Fruit fly (Drosophila melanogaster): ENCODE measurements around the gene CG4045.
A peak's percentile ranks its signal among the peaks of the same experiment; 100 is the strongest.

The CG4045 gene

dm6 chrX:2070708-2071063, 5.0 kb downstream of the CG4045 start (continued):
- no peak for TF ChIP-seq tio (GFP tag; optimal IDR thresholded peaks at IDR 0.05)
- no peak for TF ChIP-seq Lpt (GFP tag; optimal IDR thresholded peaks at IDR 0.05)
- TF ChIP-seq ssp (GFP tag; IDR thresholded peaks at IDR 0.05), result peak; percentile 51; the same call in 1 of the 2 replicates
- peak; percentile 69 for TF ChIP-seq CG14014 (GFP tag; IDR thresholded peaks at IDR 0.05)
- no peak for TF ChIP-seq Adf1 (GFP tag; IDR thresholded peaks at IDR 0.05)
- peak; percentile 52 for TF ChIP-seq NfI (GFP tag; optimal IDR thresholded peaks at IDR 0.05)
- TF ChIP-seq gt (GFP tag; IDR thresholded peaks at IDR 0.05), result no peak
- no peak for TF ChIP-seq CG30020 (tag; optimal IDR thresholded peaks at IDR 0.05)
- no peak for TF ChIP-seq CG2889 (GFP tag; IDR thresholded peaks at IDR 0.05)
- TF ChIP-seq D19B (GFP tag; optimal IDR thresholded peaks at IDR 0.05), result peak; percentile 78
- no peak for TF ChIP-seq Opbp (GFP tag; IDR thresholded peaks at IDR 0.05; ENCODE audit: partially characterized antibody)
- peak; percentile 20 for TF ChIP-seq luna (GFP tag; optimal IDR thresholded peaks at IDR 0.05)
- no peak for TF ChIP-seq vfl (GFP tag; optimal IDR thresholded peaks at IDR 0.05)
- no peak for TF ChIP-seq CG1832 (GFP tag; optimal IDR thresholded peaks at IDR 0.05)
- TF ChIP-seq bab2 (GFP tag; optimal IDR thresholded peaks at IDR 0.05), result no peak
- peak; percentile 25; the same call in 1 of the 2 replicates for TF ChIP-seq onecut (GFP tag; IDR thresholded peaks at IDR 0.05)
- TF ChIP-seq scrt (GFP tag; optimal IDR thresholded peaks at IDR 0.05), result peak; percentile 43
- peak; percentile 49; the same call in 1 of the 2 replicates for TF ChIP-seq Rx (GFP tag; IDR thresholded peaks at IDR 0.05)
- no peak for TF ChIP-seq CG10431 (GFP tag; optimal IDR thresholded peaks at IDR 0.05)
- peak; percentile 15 for TF ChIP-seq Xbp1 (GFP tag; optimal IDR thresholded peaks at IDR 0.05)
- TF ChIP-seq ap (GFP tag; IDR thresholded peaks at IDR 0.05), result no peak
- no peak for TF ChIP-seq CG16813 (GFP tag; IDR thresholded peaks at IDR 0.05; ENCODE audit: partially characterized antibody)
- peak; percentile 66 for TF ChIP-seq Taf1 (GFP tag; IDR thresholded peaks at IDR 0.05)
- no peak for TF ChIP-seq pan (optimal IDR thresholded peaks at IDR 0.05)
- peak in 1 of 2 experiments; percentile 74 for TF ChIP-seq pan (GFP tag; optimal IDR thresholded peaks at IDR 0.05 in 1 of 2, IDR thresholded peaks at IDR 0.05 in 1 of 2)
- no peak for TF ChIP-seq ftz-f1 (GFP tag; optimal IDR thresholded peaks at IDR 0.05)
- TF ChIP-seq CG14050 (GFP tag; IDR thresholded peaks at IDR 0.05), result no peak
- peak; percentile 66 for TF ChIP-seq ttk (GFP tag; IDR thresholded peaks at IDR 0.05)
- peak; percentile 69 for TF ChIP-seq sisA (GFP tag; IDR thresholded peaks at IDR 0.05)
- peak; percentile 25 for TF ChIP-seq CG1792 (GFP tag; optimal IDR thresholded peaks at IDR 0.05)
- peak; percentile 11; the same call in 1 of the 3 replicates for TF ChIP-seq jigr1 (GFP tag; IDR thresholded peaks at IDR 0.05)
- TF ChIP-seq chn (GFP tag; optimal IDR thresholded peaks at IDR 0.05), result peak; percentile 21
- TF ChIP-seq NC2β (GFP tag; optimal IDR thresholded peaks at IDR 0.05), result peak; percentile 27
- TF ChIP-seq row (GFP tag; IDR thresholded peaks at IDR 0.05), result peak; percentile 92
- peak; percentile 53 for TF ChIP-seq CG15479 (GFP tag; optimal IDR thresholded peaks at IDR 0.05)
- peak; percentile 63; the same call in 2 of the 4 replicates for TF ChIP-seq Gug (GFP tag; IDR thresholded peaks at IDR 0.05)
- TF ChIP-seq HmgZ (tag; optimal IDR thresholded peaks at IDR 0.05), result peak; percentile 53
- TF ChIP-seq CG7786 (GFP tag; optimal IDR thresholded peaks at IDR 0.05), result peak; percentile 47
- TF ChIP-seq CG30403 (GFP tag; optimal IDR thresholded peaks at IDR 0.05), result peak; percentile 57
- TF ChIP-seq CG34224 (GFP tag; IDR thresholded peaks at IDR 0.05; ENCODE audit: partially characterized antibody), result no peak
- peak; percentile 33 for TF ChIP-seq Fer2 (tag; optimal IDR thresholded peaks at IDR 0.05)
- TF ChIP-seq CG17612 (GFP tag; IDR thresholded peaks at IDR 0.05), result no peak
- TF ChIP-seq Dad (GFP tag; optimal IDR thresholded peaks at IDR 0.05), result peak; percentile 7
- peak; percentile 12 for TF ChIP-seq CG10654 (GFP tag; optimal IDR thresholded peaks at IDR 0.05)
- TF ChIP-seq cg (GFP tag; optimal IDR thresholded peaks at IDR 0.05), result no peak
- TF ChIP-seq gce (GFP tag; IDR thresholded peaks at IDR 0.05), result peak; percentile 57; the same call in 2 of the 3 replicates
- TF ChIP-seq az2 (GFP tag; optimal IDR thresholded peaks at IDR 0.05), result peak; percentile 13
- TF ChIP-seq CG18599 (GFP tag; optimal IDR thresholded peaks at IDR 0.05), result peak; percentile 80
- TF ChIP-seq CG12942 (GFP tag; optimal IDR thresholded peaks at IDR 0.05), result peak; percentile 52
- TF ChIP-seq Tbp (GFP tag; optimal IDR thresholded peaks at IDR 0.05), result no peak
- TF ChIP-seq CG10979 (tag; optimal IDR thresholded peaks at IDR 0.05), result peak; percentile 43
- TF ChIP-seq fu2 (GFP tag; optimal IDR thresholded peaks at IDR 0.05), result peak; percentile 21
- TF ChIP-seq ci (GFP tag; IDR thresholded peaks at IDR 0.05), result 0 out of 3 replicates have a peak, but pooled peaks have one; percentile 43

Data from whole organism, embryonic.